Worm (Caenorhabditis elegans) whole organism, L2 larva: Measurements from ENCODE around the gene F37A8.2.

Experiments used
- Y55F3AM.14 ChIP-seq: fragments of 200-800 bp; sonication (Bioruptor generic); optimal IDR thresholded peaks from 2 replicates; lab custom pipeline; 2018; ENCODE audit warnings: mild to moderate bottlenecking, missing genetic modification characterization, missing compliant biosample characterization
- elt-1 ChIP-seq: fragments of 150-350 bp; optimal IDR thresholded peaks from 2 replicates; lab custom pipeline; 2014; ENCODE audit warnings: missing biosample characterization, missing genetic modification characterization
- lin-11 ChIP-seq: fragments of 150-350 bp; sonication (generic microtip); optimal IDR thresholded peaks from 2 replicates; lab custom pipeline; 2014; ENCODE audit warnings: missing biosample characterization, missing genetic modification characterization, inconsistent platforms, mixed read lengths
- nhr-12 ChIP-seq: fragments of 150-350 bp; optimal IDR thresholded peaks from 2 replicates; lab custom pipeline; 2014; ENCODE audit warnings: missing biosample characterization, missing genetic modification characterization
- skn-1 ChIP-seq: sonication (generic microtip); optimal IDR thresholded peaks from 2 replicates; lab custom pipeline; 2017; ENCODE audit warnings: missing biosample characterization, missing genetic modification characterization
- zag-1 ChIP-seq: fragments of 150-350 bp; optimal IDR thresholded peaks from 2 replicates; lab custom pipeline; 2014; ENCODE audit warnings: missing biosample characterization, missing genetic modification characterization
- ztf-11 ChIP-seq: sonication (generic microtip); optimal IDR thresholded peaks from 2 replicates; lab custom pipeline; 2017; ENCODE audit warnings: missing biosample characterization, missing genetic modification characterization
- ztf-4 ChIP-seq: fragments of 150-350 bp; optimal IDR thresholded peaks from 2 replicates; lab custom pipeline; 2014; ENCODE audit warnings: missing biosample characterization, missing genetic modification characterization

ce11 chrIII:3887586-3887985 lies 43.7 kb downstream of the F37A8.2 start:
- TF ChIP-seq ztf-4 (tag; lab: Kevin White, UChicago) (no peak), zag-1 (tag; lab: Kevin White, UChicago) (no peak), nhr-12 (tag; lab: Kevin White, UChicago) (no peak), elt-1 (tag; lab: Kevin White, UChicago) (no peak), skn-1 (tag; lab: Kevin White, UChicago) (no peak), lin-11 (no peak), ztf-11 (tag; lab: Kevin White, UChicago) (no peak), Y55F3AM.14 (GFP tag; lab: Kevin White, UChicago) (no peak)
